Worm (Caenorhabditis elegans): ENCODE data around the gene bath-41.

bath-41 gene

DNA sequence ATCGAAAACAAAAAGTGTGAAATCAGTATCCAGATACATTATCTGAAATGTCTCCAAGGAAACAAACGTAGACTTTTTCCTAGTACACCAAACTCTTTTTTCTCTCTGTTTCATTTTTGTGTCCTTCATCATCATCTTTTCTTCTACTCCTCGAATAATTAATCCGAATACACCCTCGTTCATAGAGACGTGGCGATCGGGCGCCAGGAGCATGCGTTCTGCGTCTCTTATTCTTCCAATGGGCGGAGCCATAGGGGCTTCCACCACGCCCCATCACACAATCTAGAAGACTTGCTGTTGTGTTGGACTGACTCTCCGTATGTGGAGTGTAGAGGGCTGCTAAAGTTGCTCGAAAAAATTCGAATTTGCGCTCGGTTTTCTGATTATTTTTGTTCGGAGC, 46.6 kb downstream of the bath-41 start, which contains the start of gene rbf-1:
Gene rbf-1 (plus strand): TSS at position 301 of the 400 bp plus-strand sequence.
- TF ChIP-seq tbx-8 (GFP tag; optimal IDR thresholded peaks at IDR 0.05) (no peak), nhr-237 (tag; optimal IDR thresholded peaks at IDR 0.05) (no peak), bed-3 (GFP tag; optimal IDR thresholded peaks at IDR 0.05) (no peak), drap-1 (GFP tag; optimal IDR thresholded peaks at IDR 0.05) (no peak), unc-120 (tag; optimal IDR thresholded peaks at IDR 0.05; ENCODE audit: poor library complexity, severe bottlenecking) (no peak), ceh-39 (tag; optimal IDR thresholded peaks at IDR 0.05) (no peak), zip-8 (tag; optimal IDR thresholded peaks at IDR 0.05) (no peak), lsy-2 (tag; optimal IDR thresholded peaks at IDR 0.05) (no peak), blmp-1 (tag; optimal IDR thresholded peaks at IDR 0.05) (no peak), hlh-1 (tag; optimal IDR thresholded peaks at IDR 0.05) (no peak), ceh-43 (GFP tag; optimal IDR thresholded peaks at IDR 0.05) (no peak), elt-3 (tag; optimal IDR thresholded peaks at IDR 0.05) (no peak), unc-39 (tag; optimal IDR thresholded peaks at IDR 0.05) (no peak), ham-2 (GFP tag; optimal IDR thresholded peaks at IDR 0.05) (no peak)

DNA sequence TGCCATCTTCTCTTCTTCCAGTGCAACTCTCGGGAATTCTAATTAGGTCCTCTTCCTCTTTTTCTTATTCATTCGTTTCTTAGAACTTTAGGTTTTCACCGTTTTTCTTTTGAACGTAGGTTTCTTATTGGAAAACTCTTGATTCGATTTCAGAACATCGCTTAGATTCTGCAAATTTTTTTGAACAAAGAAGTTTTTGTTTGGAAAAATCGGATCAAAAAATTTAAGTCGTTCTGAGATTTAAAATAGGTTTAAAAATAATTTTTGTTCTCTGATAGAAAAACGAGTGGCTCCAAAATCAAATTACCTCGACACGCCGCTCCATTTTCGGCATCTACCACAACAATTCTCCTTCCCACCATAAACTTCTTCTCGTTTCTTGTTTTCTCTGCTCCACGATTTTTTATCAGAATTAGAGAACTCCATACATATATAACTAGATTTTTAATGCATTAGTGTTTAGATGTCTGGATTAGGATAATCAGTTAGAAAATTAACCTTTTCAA, 51.3 kb downstream of the bath-41 start:
- TF ChIP-seq unc-120 (tag; optimal IDR thresholded peaks at IDR 0.05; ENCODE audit: poor library complexity, severe bottlenecking) (no peak), bed-3 (GFP tag; optimal IDR thresholded peaks at IDR 0.05) (no peak), drap-1 (GFP tag; optimal IDR thresholded peaks at IDR 0.05) (no peak), ces-1 (GFP tag; optimal IDR thresholded peaks at IDR 0.05) (peak; percentile 61), flh-1 (GFP tag; optimal IDR thresholded peaks at IDR 0.05) (no peak), cnd-1 (tag; optimal IDR thresholded peaks at IDR 0.05) (no peak)
